Fruit fly (Drosophila melanogaster) whole organism, prepupa: ENCODE measurements around the gene CLIP-190.

Experiments
- Blimp-1 ChIP-seq: fragments of 200-800 bp; sonication (Bioruptor generic); optimal IDR thresholded peaks from 3 replicates; lab custom pipeline; 2017; ENCODE audit warnings: missing biosample characterization, missing genetic modification characterization, mild to moderate bottlenecking, moderate library complexity, missing genetic modification reagents
- CG10669 ChIP-seq: fragments of 200-800 bp; sonication (Bioruptor generic); optimal IDR thresholded peaks from 3 replicates; lab custom pipeline; 2018; ENCODE audit warnings: missing biosample characterization, mild to moderate bottlenecking, missing genetic modification characterization, moderate library complexity
- CG11294 ChIP-seq: fragments of 200-800 bp; sonication (Bioruptor generic); IDR thresholded peaks from 2 replicates; pipeline ENCODE4 v1.3.6; 2022; ENCODE audit warnings: missing biosample characterization, missing genetic modification characterization
- CG11762 ChIP-seq: fragments of 200-800 bp; sonication (Bioruptor generic); optimal IDR thresholded peaks from 3 replicates; lab custom pipeline; 2016; ENCODE audit warnings: missing biosample characterization, missing genetic modification characterization; ENCODE audit not compliant: insufficient read depth
- CG11902 ChIP-seq: fragments of 200-800 bp; sonication (Bioruptor generic); optimal IDR thresholded peaks from 3 replicates; lab custom pipeline; 2016; ENCODE audit warnings: missing biosample characterization, missing genetic modification characterization
- CG15336 ChIP-seq: fragments of 200-800 bp; sonication (Bioruptor generic); IDR thresholded peaks from 2 replicates; pipeline ENCODE4 v1.3.6; 2022; ENCODE audit warnings: missing biosample characterization, missing genetic modification characterization
- CG16779 ChIP-seq: fragments of 200-800 bp; sonication (Bioruptor generic); optimal IDR thresholded peaks from 3 replicates; lab custom pipeline; 2017; ENCODE audit warnings: missing biosample characterization, mild to moderate bottlenecking, missing genetic modification characterization
- CG3032 ChIP-seq: fragments of 200-800 bp; optimal IDR thresholded peaks from 2 replicates; lab custom pipeline; 2019; ENCODE audit warnings: missing biosample characterization, mild to moderate bottlenecking, missing genetic modification characterization, moderate library complexity
- CG32006 ChIP-seq: fragments of 200-800 bp; sonication (Bioruptor generic); optimal IDR thresholded peaks from 3 replicates; lab custom pipeline; 2017; ENCODE audit warnings: missing biosample characterization, mild to moderate bottlenecking, missing genetic modification characterization
- CG4318 ChIP-seq: fragments of 200-800 bp; sonication (Bioruptor generic); optimal IDR thresholded peaks from 3 replicates; lab custom pipeline; 2017; ENCODE audit warnings: missing biosample characterization, mild to moderate bottlenecking, missing genetic modification characterization
- CG6163 ChIP-seq: fragments of 200-800 bp; sonication (Bioruptor generic); IDR thresholded peaks from 3 replicates; pipeline ENCODE4 v1.3.6; 2022; ENCODE audit warnings: missing biosample characterization, missing genetic modification characterization
- CG6276 ChIP-seq: fragments of 200-800 bp; sonication (Bioruptor generic); optimal IDR thresholded peaks from 2 replicates; lab custom pipeline; 2017; ENCODE audit warnings: missing biosample characterization, mild to moderate bottlenecking, missing genetic modification characterization
- CG6792 ChIP-seq: fragments of 200-800 bp; sonication (Bioruptor generic); optimal IDR thresholded peaks from 3 replicates; lab custom pipeline; 2016; ENCODE audit warnings: missing biosample characterization, missing genetic modification characterization
- CG6808 ChIP-seq: fragments of 200-800 bp; sonication (Bioruptor generic); optimal IDR thresholded peaks from 3 replicates; lab custom pipeline; 2017; ENCODE audit warnings: missing biosample characterization, missing genetic modification characterization, mild to moderate bottlenecking, moderate library complexity, missing genetic modification reagents
- CG6854 ChIP-seq: fragments of 200-800 bp; sonication (Bioruptor generic); optimal IDR thresholded peaks from 2 replicates; lab custom pipeline; 2017; ENCODE audit warnings: missing biosample characterization, mild to moderate bottlenecking, missing genetic modification characterization
- CG7368 ChIP-seq: fragments of 200-800 bp; sonication (Bioruptor generic); optimal IDR thresholded peaks from 3 replicates; lab custom pipeline; 2016; ENCODE audit warnings: missing biosample characterization, missing genetic modification characterization
- CG8119 ChIP-seq: fragments of 200-800 bp; sonication (Bioruptor generic); IDR thresholded peaks from 3 replicates; pipeline ENCODE4 v1.3.6; 2022; ENCODE audit warnings: missing biosample characterization, missing genetic modification characterization
- CG8319 ChIP-seq: fragments of 200-800 bp; sonication (Bioruptor generic); optimal IDR thresholded peaks from 3 replicates; lab custom pipeline; 2016; ENCODE audit warnings: missing biosample characterization, missing genetic modification characterization
- CG8632 ChIP-seq: fragments of 200-800 bp; sonication (Bioruptor generic); optimal IDR thresholded peaks from 3 replicates; lab custom pipeline; 2016; ENCODE audit warnings: missing biosample characterization, missing genetic modification characterization
- Eip75B ChIP-seq: fragments of 200-800 bp; sonication (Bioruptor generic); optimal IDR thresholded peaks from 3 replicates; lab custom pipeline; 2016; ENCODE audit warnings: missing biosample characterization, missing genetic modification characterization
- Eip93F ChIP-seq: fragments of 200-800 bp; sonication (Bioruptor generic); optimal IDR thresholded peaks from 2 replicates; lab custom pipeline; 2016; ENCODE audit warnings: missing biosample characterization, mild to moderate bottlenecking, missing genetic modification characterization
- Ets21C ChIP-seq: fragments of 200-800 bp; sonication (Bioruptor generic); optimal IDR thresholded peaks from 3 replicates; lab custom pipeline; 2016; ENCODE audit warnings: missing biosample characterization, missing genetic modification characterization
- Ets96B ChIP-seq: fragments of 200-800 bp; optimal IDR thresholded peaks from 2 replicates; lab custom pipeline; 2019; ENCODE audit warnings: missing biosample characterization, mild to moderate bottlenecking, missing genetic modification characterization, moderate library complexity
- Gug ChIP-seq: fragments of 200-800 bp; sonication (Bioruptor generic); IDR thresholded peaks from 2 replicates; pipeline ENCODE4 v1.3.6; 2022; ENCODE audit warnings: missing biosample characterization, missing genetic modification characterization
- Hr38 ChIP-seq: sonication (Bioruptor generic); optimal IDR thresholded peaks from 2 replicates; lab custom pipeline; 2016; ENCODE audit warnings: missing biosample characterization, missing genetic modification characterization
- Hr39 ChIP-seq: fragments of 200-800 bp; sonication (Bioruptor generic); optimal IDR thresholded peaks from 2 replicates; lab custom pipeline; 2016; ENCODE audit warnings: missing biosample characterization, missing genetic modification characterization
- Lpt ChIP-seq: fragments of 200-800 bp; sonication (Bioruptor generic); optimal IDR thresholded peaks from 3 replicates; lab custom pipeline; 2016; ENCODE audit warnings: missing biosample characterization, missing genetic modification characterization
- Met ChIP-seq: fragments of 200-800 bp; sonication (Bioruptor generic); optimal IDR thresholded peaks from 3 replicates; lab custom pipeline; 2016; ENCODE audit warnings: missing biosample characterization, missing genetic modification characterization
- OdsH ChIP-seq: fragments of 200-800 bp; sonication (Bioruptor generic); optimal IDR thresholded peaks from 3 replicates; lab custom pipeline; 2016; ENCODE audit warnings: missing biosample characterization, missing genetic modification characterization
- Smox ChIP-seq: fragments of 200-800 bp; sonication (Bioruptor generic); optimal IDR thresholded peaks from 3 replicates; lab custom pipeline; 2016; ENCODE audit warnings: missing biosample characterization, missing genetic modification characterization
- Sox102F ChIP-seq: fragments of 200-800 bp; sonication (Bioruptor generic); optimal IDR thresholded peaks from 2 replicates; lab custom pipeline; 2016; ENCODE audit warnings: missing biosample characterization, mild to moderate bottlenecking, missing genetic modification characterization
- Sox14 ChIP-seq: fragments of 200-800 bp; sonication (Bioruptor generic); optimal IDR thresholded peaks from 3 replicates; lab custom pipeline; 2016; ENCODE audit warnings: missing biosample characterization, missing genetic modification characterization
- achi ChIP-seq: fragments of 200-800 bp; sonication (Bioruptor generic); optimal IDR thresholded peaks from 3 replicates; lab custom pipeline; 2016; ENCODE audit warnings: missing biosample characterization, missing genetic modification characterization
- acj6 ChIP-seq: fragments of 200-800 bp; sonication (Bioruptor generic); optimal IDR thresholded peaks from 3 replicates; lab custom pipeline; 2016; ENCODE audit warnings: missing biosample characterization, missing genetic modification characterization
- cyc ChIP-seq: fragments of 200-800 bp; sonication (Bioruptor generic); optimal IDR thresholded peaks from 3 replicates; lab custom pipeline; 2016; ENCODE audit warnings: missing biosample characterization, missing genetic modification characterization
- dac ChIP-seq: fragments of 200-800 bp; sonication (Bioruptor generic); optimal IDR thresholded peaks from 2 replicates; lab custom pipeline; 2017; ENCODE audit warnings: missing biosample characterization, mild to moderate bottlenecking, missing genetic modification characterization
- dsx ChIP-seq: fragments of 200-800 bp; optimal IDR thresholded peaks from 3 replicates; lab custom pipeline; 2019; ENCODE audit warnings: missing biosample characterization, mild to moderate bottlenecking, missing genetic modification characterization, moderate library complexity; ENCODE audit not compliant: poor library complexity, severe bottlenecking
- eg ChIP-seq: fragments of 200-800 bp; sonication (Bioruptor generic); IDR thresholded peaks from 3 replicates; pipeline ENCODE4 v1.3.6; 2022; ENCODE audit warnings: missing biosample characterization, missing genetic modification characterization
- esn ChIP-seq: fragments of 200-800 bp; sonication (Bioruptor generic); optimal IDR thresholded peaks from 2 replicates; lab custom pipeline; 2016; ENCODE audit warnings: missing biosample characterization, mild to moderate bottlenecking, missing genetic modification characterization, moderate library complexity
- fd85E ChIP-seq: fragments of 200-800 bp; sonication (Bioruptor generic); optimal IDR thresholded peaks from 3 replicates; lab custom pipeline; 2016; ENCODE audit warnings: missing biosample characterization, missing genetic modification characterization
- fkh ChIP-seq: fragments of 200-800 bp; sonication (Bioruptor generic); optimal IDR thresholded peaks from 3 replicates; lab custom pipeline; 2017; ENCODE audit warnings: missing biosample characterization, mild to moderate bottlenecking, missing genetic modification characterization, moderate library complexity
- lz ChIP-seq: fragments of 200-800 bp; sonication (Bioruptor generic); optimal IDR thresholded peaks from 3 replicates; lab custom pipeline; 2016; ENCODE audit warnings: missing biosample characterization, missing genetic modification characterization
- net ChIP-seq: fragments of 200-800 bp; sonication (Bioruptor generic); optimal IDR thresholded peaks from 3 replicates; lab custom pipeline; 2016; ENCODE audit warnings: missing biosample characterization, missing genetic modification characterization
- pdm3 ChIP-seq: fragments of 200-800 bp; sonication (Bioruptor generic); optimal IDR thresholded peaks from 3 replicates; lab custom pipeline; 2016; ENCODE audit warnings: missing biosample characterization, missing genetic modification characterization
- salr ChIP-seq, 2 experiments: fragments of 200-800 bp; sonication (Bioruptor generic); optimal IDR thresholded peaks; 3 replicates each; lab custom pipeline; 2016 to 2018; ENCODE audit warnings: missing biosample characterization in 2 of 2, missing genetic modification characterization in 2 of 2, mild to moderate bottlenecking in 1 of 2
- spab ChIP-seq: fragments of 200-800 bp; sonication (Bioruptor generic); optimal IDR thresholded peaks from 2 replicates; lab custom pipeline; 2017; ENCODE audit warnings: missing biosample characterization, mild to moderate bottlenecking, missing genetic modification characterization, missing genetic modification reagents
- svp ChIP-seq: fragments of 200-800 bp; sonication (Bioruptor generic); peaks from one replicate; lab custom pipeline; 2016; ENCODE audit warnings: missing biosample characterization, missing genetic modification characterization
- topi ChIP-seq: fragments of 200-800 bp; sonication (Bioruptor generic); optimal IDR thresholded peaks from 3 replicates; lab custom pipeline; 2016; ENCODE audit warnings: missing biosample characterization, missing genetic modification characterization
- vri ChIP-seq: fragments of 200-800 bp; sonication (Bioruptor generic); optimal IDR thresholded peaks from 3 replicates; lab custom pipeline; 2016; ENCODE audit warnings: missing biosample characterization, mild to moderate bottlenecking, missing genetic modification characterization

The CLIP-190 gene

dm6 chr2L:17378767-17379301 lies 5.7 kb upstream of the CLIP-190 start (continued):
- TF ChIP-seq Smox (GFP tag; lab: Kevin White, UChicago) (peak; percentile 60), pdm3 (GFP tag; lab: Kevin White, UChicago) (peak; percentile 83), fkh (peak; percentile 100), lz (peak; percentile 71), Ets96B (peak; percentile 62), net (GFP tag; lab: Kevin White, UChicago) (peak; percentile 79), CG6276 (GFP tag; lab: Kevin White, UChicago) (peak; percentile 74), CG8632 (GFP tag; lab: Kevin White, UChicago) (peak; percentile 65), CG11902 (GFP tag; lab: Kevin White, UChicago) (peak; percentile 51)
- TF ChIP-seq, all 60 proteins: peak for 55

dm6 chr2L:17379844-17380243 lies 4.7 kb upstream of the CLIP-190 start:
- TF ChIP-seq Ets21C (no peak), CG16779 (tag; lab: Kevin White, UChicago) (no peak), lz (no peak), CG3032 (peak; percentile 6), esn (GFP tag; lab: Kevin White, UChicago) (no peak), achi (no peak), acj6 (no peak), eg (GFP tag; lab: Robert Waterston, UW) (peak; percentile 38; the same call in 1 of the 3 replicates), CG6808 (GFP tag; lab: Kevin White, UChicago) (peak; percentile 58), svp (GFP tag; lab: Kevin White, UChicago) (peak; percentile 45), Lpt (GFP tag; lab: Kevin White, UChicago) (peak; percentile 47), cyc (GFP tag; lab: Kevin White, UChicago) (no peak), Met (GFP tag; lab: Kevin White, UChicago) (no peak), CG10669 (GFP tag; lab: Kevin White, UChicago) (peak; percentile 50), Blimp-1 (GFP tag; lab: Kevin White, UChicago) (no peak), pdm3 (GFP tag; lab: Kevin White, UChicago) (peak; percentile 4), Eip75B (GFP tag; lab: Kevin White, UChicago) (peak; percentile 26), CG6854 (GFP tag; lab: Kevin White, UChicago) (no peak), Gug (no peak), CG6163 (GFP tag; lab: Robert Waterston, UW) (peak; percentile 72; the same call in 1 of the 3 replicates), Sox14 (GFP tag; lab: Kevin White, UChicago) (peak; percentile 39), CG6276 (GFP tag; lab: Kevin White, UChicago) (peak; percentile 29), Eip93F (GFP tag; lab: Kevin White, UChicago) (no peak), spab (GFP tag; lab: Kevin White, UChicago) (peak; percentile 64), Hr38 (GFP tag; lab: Kevin White, UChicago) (no peak), CG8319 (GFP tag; lab: Kevin White, UChicago) (no peak), Hr39 (no peak), dac (GFP tag; lab: Kevin White, UChicago) (no peak), Smox (GFP tag; lab: Kevin White, UChicago) (no peak), CG32006 (GFP tag; lab: Kevin White, UChicago) (peak; percentile 16), fd85E (GFP tag; lab: Kevin White, UChicago) (no peak), vri (GFP tag; lab: Kevin White, UChicago) (no peak), CG4318 (no peak), topi (GFP tag; lab: Kevin White, UChicago) (no peak), CG8119 (GFP tag; lab: Robert Waterston, UW) (0 out of 3 replicates have a peak, but pooled peaks have one; percentile 22), CG6792 (GFP tag; lab: Kevin White, UChicago) (peak; percentile 29), CG11762 (GFP tag; lab: Kevin White, UChicago) (no peak), salr (GFP tag; optimal IDR thresholded peaks at IDR 0.05; lab: Kevin White, UChicago) (peak in 1 of 2 experiments; percentile 55), OdsH (GFP tag; lab: Kevin White, UChicago) (peak; percentile 19), dsx (GFP tag; lab: Kevin White, UChicago) (peak; percentile 51), CG7368 (GFP tag; lab: Kevin White, UChicago) (no peak), Ets96B (peak; percentile 37), CG11294 (GFP tag; lab: Robert Waterston, UW) (no peak), CG8632 (GFP tag; lab: Kevin White, UChicago) (no peak), Sox102F (GFP tag; lab: Kevin White, UChicago) (no peak), CG15336 (0 out of 2 replicates have a peak, but pooled peaks have one; percentile 19)
